Worm (Caenorhabditis elegans): ENCODE data around the gene ZC250.5.

The ZC250.5 gene

DNA sequence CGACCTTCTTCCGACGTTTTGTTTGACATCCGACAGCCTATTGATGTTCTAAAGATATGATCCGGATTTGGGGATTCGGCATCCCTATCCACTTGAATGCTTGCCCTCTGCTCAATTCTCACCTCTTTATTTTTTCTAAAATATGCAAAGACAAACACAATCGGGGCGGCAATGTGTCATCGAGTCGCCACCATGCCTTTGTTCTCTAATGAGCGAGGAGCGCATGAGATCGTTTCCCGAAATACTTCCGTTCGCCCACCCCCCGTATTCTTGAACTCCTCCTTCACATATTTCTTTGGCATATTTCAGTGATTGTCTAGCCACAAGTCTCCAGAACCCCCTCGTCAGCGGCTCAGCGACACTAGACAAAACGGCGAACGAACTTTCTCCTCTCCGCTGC is 6.2 kb upstream of the ZC250.5 start, which contains the start of gene cyn-17:
Gene cyn-17 (plus strand): TSS at position 301 of the 400 bp plus-strand sequence.
- TF ChIP-seq Y56A3A.18 (GFP tag; IDR thresholded peaks at IDR 0.05) (no peak), madf-8 (GFP tag; conservative IDR thresholded peaks at IDR 0.05) (no peak), F57C9.4 (tag; optimal IDR thresholded peaks at IDR 0.05) (no peak), nfyb-1 (GFP tag; IDR thresholded peaks at IDR 0.05) (no peak), F33H1.4 (GFP tag; IDR thresholded peaks at IDR 0.05) (no peak), hmg-20 (GFP tag; IDR thresholded peaks at IDR 0.05) (no peak), let-526 (GFP tag; IDR thresholded peaks at IDR 0.05) (no peak), snpc-4 (GFP tag; optimal IDR thresholded peaks at IDR 0.05) (no peak), snpc-4 (tag; optimal IDR thresholded peaks at IDR 0.05) (no peak), rcor-1 (GFP tag; IDR thresholded peaks at IDR 0.05) (no peak), ceh-91 (GFP tag; IDR thresholded peaks at IDR 0.05) (no peak), K12H6.12 (tag; optimal IDR thresholded peaks at IDR 0.05) (no peak), ceh-40 (GFP tag; IDR thresholded peaks at IDR 0.05) (no peak), mcd-1 (GFP tag; IDR thresholded peaks at IDR 0.05) (no peak), ztf-26 (tag; optimal IDR thresholded peaks at IDR 0.05) (no peak), dpl-1 (GFP tag; optimal IDR thresholded peaks at IDR 0.05) (no peak), unc-130 (GFP tag; optimal IDR thresholded peaks at IDR 0.05) (no peak)

DNA sequence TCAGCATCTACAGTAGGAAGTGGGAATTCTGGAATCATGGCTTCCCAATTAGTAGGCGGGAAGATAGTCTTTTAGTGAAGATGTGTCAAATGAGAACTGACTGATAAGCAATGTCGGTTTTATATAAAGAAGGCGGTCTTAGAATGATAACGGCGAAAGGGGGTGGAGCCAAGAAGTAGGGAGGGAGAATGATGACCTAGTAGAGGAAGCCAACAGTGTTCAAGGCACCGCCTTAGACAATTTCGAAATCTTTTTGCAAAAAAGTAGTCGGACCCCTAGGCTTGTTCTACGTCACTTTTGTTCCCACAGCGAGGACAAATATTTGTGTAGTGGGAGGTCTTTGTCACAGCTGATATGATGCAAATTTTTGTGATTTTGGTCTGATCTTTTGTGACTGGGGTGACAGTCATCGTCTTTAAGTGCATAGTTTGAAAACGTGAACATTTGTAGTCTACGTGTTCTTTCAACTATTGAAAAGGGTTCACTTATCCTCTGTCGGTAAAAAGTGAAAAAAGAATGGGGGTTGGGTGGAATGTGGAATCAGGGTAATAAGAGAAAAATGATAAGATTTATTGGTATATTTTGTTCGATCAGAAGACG is 7.6 kb downstream of the ZC250.5 start, which contains the start of gene ZC250.4:
Gene ZC250.4 (minus strand): TSS at position 78 of the 600 bp plus-strand sequence.
- TF ChIP-seq hlh-26 (GFP tag; conservative IDR thresholded peaks at IDR 0.05) = no peak
- no peak for TF ChIP-seq tbx-9 (tag; optimal IDR thresholded peaks at IDR 0.05; ENCODE audit: borderline replicate concordance)
- no peak for TF ChIP-seq mxl-1 (tag; optimal IDR thresholded peaks at IDR 0.05)
- TF ChIP-seq madf-6 (GFP tag; IDR thresholded peaks at IDR 0.05) = no peak
- TF ChIP-seq B0035.1 (tag; optimal IDR thresholded peaks at IDR 0.05) = no peak
- no peak for TF ChIP-seq B0019.2 (GFP tag; conservative IDR thresholded peaks at IDR 0.05)
- TF ChIP-seq madf-8 (GFP tag; conservative IDR thresholded peaks at IDR 0.05) = no peak
- no peak for TF ChIP-seq nhr-120 (GFP tag; IDR thresholded peaks at IDR 0.05)
- TF ChIP-seq cebp-1 (GFP tag; IDR thresholded peaks at IDR 0.05) = no peak
- peak; percentile 43 for TF ChIP-seq cebp-1 (tag; optimal IDR thresholded peaks at IDR 0.05)
- no peak for TF ChIP-seq nhr-27 (tag; optimal IDR thresholded peaks at IDR 0.05)
- TF ChIP-seq lir-1 (GFP tag; conservative IDR thresholded peaks at IDR 0.05) = no peak
- TF ChIP-seq nhr-80 (tag; optimal IDR thresholded peaks at IDR 0.05) = peak; percentile 77
- TF ChIP-seq snpc-1.3 (tag; optimal IDR thresholded peaks at IDR 0.05; ENCODE audit: insufficient read depth) = no peak
- no peak for TF ChIP-seq T07F8.4 (tag; optimal IDR thresholded peaks at IDR 0.05)

- TF ChIP-seq ets-4 (GFP tag; optimal IDR thresholded peaks at IDR 0.05) = peak; percentile 38
- no peak for TF ChIP-seq cebp-1 (GFP tag; IDR thresholded peaks at IDR 0.05)
- peak; percentile 52 for TF ChIP-seq cebp-1 (tag; optimal IDR thresholded peaks at IDR 0.05)
- TF ChIP-seq nhr-80 (tag; optimal IDR thresholded peaks at IDR 0.05) = peak; percentile 75
- peak in 1 of 2 experiments; percentile 14 for TF ChIP-seq let-607 (tag; optimal IDR thresholded peaks at IDR 0.05)
- no peak for TF ChIP-seq ztf-26 (tag; optimal IDR thresholded peaks at IDR 0.05)
- TF ChIP-seq atf-7 (tag; optimal IDR thresholded peaks at IDR 0.05) = peak; percentile 42
Observed at ce11 chrV:5816470-5817061, 11.0 kb downstream of the ZC250.5 start.

All from whole organism, young adult.